Worm (Caenorhabditis elegans): ENCODE data around the gene pfd-5.

The pfd-5 gene

ce11 chrIII:7216924-7217521 lies 18.3 kb upstream of the pfd-5 start (continued):
- no peak for TF ChIP-seq efl-3 (GFP tag; optimal IDR thresholded peaks at IDR 0.05)
- TF ChIP-seq F16B12.6 (tag; optimal IDR thresholded peaks at IDR 0.05): no peak
- TF ChIP-seq fkh-10 (GFP tag; optimal IDR thresholded peaks at IDR 0.05): no peak
- TF ChIP-seq C04F5.9 (tag; optimal IDR thresholded peaks at IDR 0.05): no peak
- TF ChIP-seq hlh-17 (GFP tag; optimal IDR thresholded peaks at IDR 0.05; ENCODE audit: borderline replicate concordance): no peak
- no peak for TF ChIP-seq nhr-90 (tag; optimal IDR thresholded peaks at IDR 0.05; ENCODE audit: poor library complexity)
- TF ChIP-seq ztf-4 (tag; optimal IDR thresholded peaks at IDR 0.05): peak; percentile 71
- no peak for TF ChIP-seq egl-13 (tag; optimal IDR thresholded peaks at IDR 0.05)
- TF ChIP-seq aly-2 (tag; optimal IDR thresholded peaks at IDR 0.05): no peak
- TF ChIP-seq efl-1 (optimal IDR thresholded peaks at IDR 0.05): peak; percentile 22 to 52
- peak; percentile 23 to 81 for TF ChIP-seq efl-1 (GFP tag; optimal IDR thresholded peaks at IDR 0.05 in 1 of 2)
- no peak for TF ChIP-seq nhr-76 (tag; optimal IDR thresholded peaks at IDR 0.05)
- no peak for TF ChIP-seq aha-1 (tag; optimal IDR thresholded peaks at IDR 0.05)
- TF ChIP-seq alr-1 (tag; optimal IDR thresholded peaks at IDR 0.05; ENCODE audit: borderline replicate concordance): no peak
- no peak for TF ChIP-seq ceh-82 (tag; optimal IDR thresholded peaks at IDR 0.05)
- TF ChIP-seq mef-2 (tag; optimal IDR thresholded peaks at IDR 0.05): peak; percentile 54
- TF ChIP-seq mep-1 (tag; optimal IDR thresholded peaks at IDR 0.05): peak; percentile 63
- TF ChIP-seq unc-98 (GFP tag; IDR thresholded peaks at IDR 0.05): peak; percentile 67
- TF ChIP-seq isw-1 (GFP tag; IDR thresholded peaks at IDR 0.05): no peak
- TF ChIP-seq fkh-4 (tag; optimal IDR thresholded peaks at IDR 0.05; ENCODE audit: borderline replicate concordance): no peak
- TF ChIP-seq unc-62 (GFP tag; optimal IDR thresholded peaks at IDR 0.05): no peak
- TF ChIP-seq irx-1 (tag; optimal IDR thresholded peaks at IDR 0.05): no peak
- TF ChIP-seq lir-3 (tag; optimal IDR thresholded peaks at IDR 0.05; ENCODE audit: poor library complexity): peak; percentile 31
- TF ChIP-seq jun-1 (tag; optimal IDR thresholded peaks at IDR 0.05): no peak
- no peak for TF ChIP-seq unc-30 (tag; optimal IDR thresholded peaks at IDR 0.05)
- TF ChIP-seq nhr-11 (tag; optimal IDR thresholded peaks at IDR 0.05): peak; percentile 65
- TF ChIP-seq ceh-90 (tag; optimal IDR thresholded peaks at IDR 0.05): no peak
- no peak for TF ChIP-seq ceh-63 (GFP tag; optimal IDR thresholded peaks at IDR 0.05)
- no peak for TF ChIP-seq hlh-4 (tag; optimal IDR thresholded peaks at IDR 0.05)
- TF ChIP-seq tbx-2 (tag; optimal IDR thresholded peaks at IDR 0.05): peak; percentile 58
- no peak for TF ChIP-seq mab-9 (GFP tag; IDR thresholded peaks at IDR 0.05)
- TF ChIP-seq Y116A8C.19 (tag; optimal IDR thresholded peaks at IDR 0.05; ENCODE audit: borderline replicate concordance): no peak
- TF ChIP-seq ceh-8 (GFP tag; optimal IDR thresholded peaks at IDR 0.05): no peak
- peak; percentile 94 for TF ChIP-seq nhr-71 (tag; optimal IDR thresholded peaks at IDR 0.05)
- TF ChIP-seq grh-1 (GFP tag; IDR thresholded peaks at IDR 0.05): no peak
- no peak for TF ChIP-seq C34B4.2 (tag; optimal IDR thresholded peaks at IDR 0.05)
- TF ChIP-seq nhr-237 (tag; optimal IDR thresholded peaks at IDR 0.05): no peak
- TF ChIP-seq zag-1 (tag; optimal IDR thresholded peaks at IDR 0.05): no peak
- no peak for TF ChIP-seq skn-1 (tag; optimal IDR thresholded peaks at IDR 0.05)
- peak; percentile 74 for TF ChIP-seq blmp-1 (tag; optimal IDR thresholded peaks at IDR 0.05)

- TF ChIP-seq irx-1 (tag; optimal IDR thresholded peaks at IDR 0.05): no peak
- no peak for TF ChIP-seq grh-1 (GFP tag; IDR thresholded peaks at IDR 0.05)
- no peak for TF ChIP-seq tbx-2 (tag; optimal IDR thresholded peaks at IDR 0.05)
- no peak for TF ChIP-seq ztf-4 (tag; optimal IDR thresholded peaks at IDR 0.05)
- no peak for TF ChIP-seq efl-1 (optimal IDR thresholded peaks at IDR 0.05)
- no peak for TF ChIP-seq efl-1 (GFP tag; optimal IDR thresholded peaks at IDR 0.05 in 1 of 2)
- TF ChIP-seq mef-2 (tag; optimal IDR thresholded peaks at IDR 0.05): no peak
- no peak for TF ChIP-seq ceh-82 (tag; optimal IDR thresholded peaks at IDR 0.05)
- TF ChIP-seq nhr-76 (tag; optimal IDR thresholded peaks at IDR 0.05): no peak
- no peak for TF ChIP-seq fos-1 (tag; optimal IDR thresholded peaks at IDR 0.05)
- no peak for TF ChIP-seq nhr-28 (tag; optimal IDR thresholded peaks at IDR 0.05)
- no peak for TF ChIP-seq lin-35 (GFP tag; optimal IDR thresholded peaks at IDR 0.05)
- TF ChIP-seq ceh-90 (tag; optimal IDR thresholded peaks at IDR 0.05): no peak
- no peak for TF ChIP-seq snu-23 (GFP tag; optimal IDR thresholded peaks at IDR 0.05)
Measured at ce11 chrIII:7216226-7216625, 17.5 kb upstream of the pfd-5 start, which contains the start of gene R151.1. Gene R151.1 (plus strand): TSS chrIII:7216526.

All from whole organism, L1 larva.